Worm (Caenorhabditis elegans) whole organism, L3 larva: ENCODE measurements around the gene C33C12.1.

Experiments
- egl-27 ChIP-seq: sonication (generic microtip); optimal IDR thresholded peaks from 4 replicates; lab custom pipeline; 2017; ENCODE audit warnings: missing biosample characterization, missing genetic modification reagents, missing genetic modification characterization
- elt-3 ChIP-seq, 3 experiments: fragments of 150-350 bp in 1 of 3; sonication (generic microtip) in 2 of 3; optimal IDR thresholded peaks; 2 replicates in 2 of 3; 4 replicates in 1 of 3; lab custom pipeline; 2014 to 2017; ENCODE audit warnings: missing biosample characterization in 3 of 3, missing genetic modification characterization in 3 of 3
- fos-1 ChIP-seq: fragments of 150-350 bp; optimal IDR thresholded peaks from 2 replicates; lab custom pipeline; 2014; ENCODE audit warnings: missing biosample characterization, missing genetic modification characterization
- lin-15B ChIP-seq: fragments of 150-350 bp; optimal IDR thresholded peaks from 2 replicates; lab custom pipeline; 2014; ENCODE audit warnings: missing biosample characterization, missing genetic modification characterization
- mdl-1 ChIP-seq: fragments of 150-350 bp; optimal IDR thresholded peaks from 2 replicates; lab custom pipeline; 2014; ENCODE audit warnings: missing biosample characterization, missing genetic modification characterization
- mml-1 ChIP-seq: fragments of 150-350 bp; sonication (generic microtip); optimal IDR thresholded peaks from 3 replicates; lab custom pipeline; 2014; ENCODE audit warnings: missing biosample characterization, missing genetic modification characterization
- nhr-12 ChIP-seq: fragments of 150-350 bp; optimal IDR thresholded peaks from 2 replicates; lab custom pipeline; 2014; ENCODE audit warnings: missing biosample characterization, missing genetic modification characterization
- snpc-4 ChIP-seq: fragments of 150-350 bp; optimal IDR thresholded peaks from 2 replicates; lab custom pipeline; 2014; ENCODE audit warnings: missing biosample characterization, missing genetic modification characterization

- TF ChIP-seq mml-1 (tag; lab: Kevin White, UChicago) (no peak), mdl-1 (tag; lab: Kevin White, UChicago) (no peak), lin-15B (no peak), egl-27 (tag; lab: Kevin White, UChicago) (no peak), nhr-12 (tag; lab: Kevin White, UChicago) (no peak), elt-3 (tag; optimal IDR thresholded peaks at IDR 0.05; lab: Kevin White, UChicago) (no peak), fos-1 (tag; lab: Kevin White, UChicago) (no peak), snpc-4 (no peak)
These were observed 9.8 kb downstream of the C33C12.1 start, which contains the start of gene Y59C2A.1 for ce11 chrII:2207812-2208211.
